Worm (Caenorhabditis elegans): ENCODE measurements around the gene str-32.
A peak's percentile ranks its signal among the peaks of the same experiment; 100 is the strongest.

Gene str-32

DNA sequence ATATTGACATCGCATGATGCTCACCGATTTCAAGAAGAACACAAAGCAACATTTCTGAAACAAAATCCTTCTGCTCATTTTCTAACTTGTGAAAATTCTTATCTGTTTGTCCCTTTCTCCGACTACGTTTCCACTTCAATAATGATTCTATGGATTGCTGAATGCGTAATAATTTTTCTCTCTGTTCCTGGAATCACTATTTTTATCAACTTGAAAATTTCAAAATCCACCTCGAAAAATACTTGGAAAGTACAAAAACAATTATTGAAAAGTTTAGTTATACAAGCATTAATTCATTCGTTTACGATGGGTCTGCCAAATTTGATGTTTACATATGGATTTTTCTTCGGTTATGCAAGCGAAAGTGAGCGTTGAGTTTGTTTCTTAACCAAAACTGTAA is 40.7 kb upstream of the str-32 start, which contains the start of gene srh-22:
srh-22 (plus strand) TSS at position 301 of the 400 bp plus-strand sequence.
- TF ChIP-seq lim-6 (tag; optimal IDR thresholded peaks at IDR 0.05) = no peak
- no peak for TF ChIP-seq ets-4 (tag; optimal IDR thresholded peaks at IDR 0.05)
- TF ChIP-seq hlh-6 (tag; optimal IDR thresholded peaks at IDR 0.05) = no peak
- TF ChIP-seq ztf-16 (tag; optimal IDR thresholded peaks at IDR 0.05) = no peak
- no peak for TF ChIP-seq ceh-14 (tag; optimal IDR thresholded peaks at IDR 0.05)
- TF ChIP-seq madf-2 (tag; optimal IDR thresholded peaks at IDR 0.05) = no peak
- TF ChIP-seq pag-3 (tag; optimal IDR thresholded peaks at IDR 0.05; ENCODE audit: borderline replicate concordance) = no peak
- no peak for TF ChIP-seq ceh-19 (GFP tag; optimal IDR thresholded peaks at IDR 0.05)
- TF ChIP-seq rnt-1 (tag; optimal IDR thresholded peaks at IDR 0.05) = no peak
- TF ChIP-seq pha-4 (tag; optimal IDR thresholded peaks at IDR 0.05) = no peak
- no peak for TF ChIP-seq mec-3 (tag; optimal IDR thresholded peaks at IDR 0.05; ENCODE audit: borderline replicate concordance)
- TF ChIP-seq ceh-9 (tag; optimal IDR thresholded peaks at IDR 0.05) = no peak
- TF ChIP-seq Y22D7AL.16 (tag; optimal IDR thresholded peaks at IDR 0.05) = no peak
- no peak for TF ChIP-seq ama-1 (optimal IDR thresholded peaks at IDR 0.05)
- no peak for TF ChIP-seq pha-2 (tag; optimal IDR thresholded peaks at IDR 0.05)
- no peak for TF ChIP-seq pqm-1 (tag; optimal IDR thresholded peaks at IDR 0.05)
- no peak for TF ChIP-seq F13H6.1 (tag; optimal IDR thresholded peaks at IDR 0.05)
- no peak for TF ChIP-seq hlh-13 (GFP tag; optimal IDR thresholded peaks at IDR 0.05)
- TF ChIP-seq pax-1 (tag; optimal IDR thresholded peaks at IDR 0.05) = no peak

DNA sequence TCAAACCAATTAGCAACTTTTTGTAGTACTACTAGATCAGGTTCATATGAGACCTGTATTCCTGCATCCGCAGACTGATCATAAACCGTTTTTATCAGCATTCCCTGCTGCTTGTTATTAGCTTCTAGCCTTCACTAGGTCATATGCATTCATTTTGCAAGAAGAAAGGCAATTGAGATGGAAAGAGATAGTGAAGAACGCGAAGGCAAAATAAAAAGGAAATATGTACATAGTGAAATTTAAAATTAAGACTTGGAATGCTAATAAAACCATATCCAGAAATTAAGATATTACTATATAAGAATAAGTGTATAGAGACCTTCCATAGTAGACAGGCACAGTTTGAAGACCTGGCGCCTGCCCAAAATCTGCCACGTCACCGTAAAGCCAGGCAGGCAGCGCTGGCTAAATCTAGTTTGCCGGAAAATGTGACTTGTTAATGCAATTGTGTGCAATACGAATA is 39.4 kb upstream of the str-32 start, which contains the start of the genes C02E7.8 and srh-23:
C02E7.8 (minus strand) TSS at position 101 of the 463 bp plus-strand sequence.
srh-23 (plus strand) TSS at position 413 of the 463 bp plus-strand sequence.
- no peak for TF ChIP-seq lin-11 (tag; optimal IDR thresholded peaks at IDR 0.05)
- no peak for TF ChIP-seq madf-2 (tag; optimal IDR thresholded peaks at IDR 0.05)
- TF ChIP-seq unc-86 (tag; optimal IDR thresholded peaks at IDR 0.05) = no peak
- no peak for TF ChIP-seq ceh-24 (tag; optimal IDR thresholded peaks at IDR 0.05)
- no peak for TF ChIP-seq pag-3 (tag; optimal IDR thresholded peaks at IDR 0.05; ENCODE audit: borderline replicate concordance)
- no peak for TF ChIP-seq tbx-2 (tag; optimal IDR thresholded peaks at IDR 0.05)
- no peak for TF ChIP-seq hlh-13 (GFP tag; optimal IDR thresholded peaks at IDR 0.05)

DNA sequence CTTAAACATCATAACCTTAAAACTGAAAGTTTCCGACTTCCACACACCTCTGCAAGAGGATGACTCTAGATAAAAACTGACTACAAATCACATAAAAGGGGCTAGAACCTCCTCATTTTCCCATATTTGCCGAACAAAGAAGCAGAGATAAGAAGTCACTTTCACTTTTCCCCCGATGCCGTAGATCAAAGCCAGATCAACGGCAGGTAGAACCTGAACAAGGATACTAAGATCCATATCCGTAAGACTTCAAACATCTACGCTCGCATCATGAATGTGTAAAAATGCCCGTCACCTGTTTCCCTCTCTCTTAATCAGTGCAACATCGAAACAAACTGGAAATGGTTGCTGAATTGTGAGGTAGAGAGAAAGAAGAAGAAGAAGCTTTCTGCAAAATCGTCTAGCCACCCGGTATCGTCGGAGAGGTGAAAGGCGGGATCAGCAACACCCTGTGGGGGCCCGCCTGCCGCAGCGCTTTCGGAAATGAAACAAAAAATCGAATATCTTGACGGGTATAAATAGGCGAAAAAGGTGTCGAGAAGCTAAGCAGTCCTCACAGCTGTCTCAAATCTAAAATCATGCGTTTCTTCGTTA is 37.5 kb upstream of the str-32 start, which contains the start of gene C02E7.6:
C02E7.6 (plus strand) TSS at position 544 of the 594 bp plus-strand sequence.
- no peak for TF ChIP-seq sox-2 (GFP tag; IDR thresholded peaks at IDR 0.05)
- peak; percentile 16 for TF ChIP-seq rnt-1 (tag; optimal IDR thresholded peaks at IDR 0.05)

DNA sequence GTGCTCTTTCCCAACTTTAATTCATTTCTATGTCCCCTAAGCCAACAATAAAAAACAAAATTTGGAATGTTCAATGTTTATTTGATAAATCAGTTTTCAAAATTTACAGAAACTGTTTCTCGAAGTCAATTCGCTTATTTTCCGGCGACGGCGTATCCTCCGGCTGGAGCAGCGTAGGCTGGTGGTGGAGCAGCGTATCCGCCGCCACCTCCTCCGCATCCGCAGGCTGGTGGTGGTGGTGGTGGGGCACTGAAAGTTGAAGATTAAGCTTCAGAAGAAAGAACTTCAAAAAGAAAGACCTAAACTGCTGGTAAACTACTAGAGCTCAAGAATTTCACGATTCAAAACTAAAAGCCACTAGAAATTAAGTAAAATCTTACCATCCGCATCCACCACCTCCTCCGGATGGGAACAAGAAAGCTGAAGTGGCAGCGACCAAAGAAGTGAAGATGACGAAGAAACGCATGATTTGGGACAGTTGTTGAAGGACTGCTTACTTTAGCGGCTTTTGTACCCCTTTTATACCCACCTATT is 36.9 kb upstream of the str-32 start, which contains the start of gene C02E7.7:
C02E7.7 (minus strand) TSS at position 484 of the 534 bp plus-strand sequence.
- TF ChIP-seq ama-1 (optimal IDR thresholded peaks at IDR 0.05) (peak; percentile 7), unc-55 (GFP tag; optimal IDR thresholded peaks at IDR 0.05) (no peak)

DNA sequence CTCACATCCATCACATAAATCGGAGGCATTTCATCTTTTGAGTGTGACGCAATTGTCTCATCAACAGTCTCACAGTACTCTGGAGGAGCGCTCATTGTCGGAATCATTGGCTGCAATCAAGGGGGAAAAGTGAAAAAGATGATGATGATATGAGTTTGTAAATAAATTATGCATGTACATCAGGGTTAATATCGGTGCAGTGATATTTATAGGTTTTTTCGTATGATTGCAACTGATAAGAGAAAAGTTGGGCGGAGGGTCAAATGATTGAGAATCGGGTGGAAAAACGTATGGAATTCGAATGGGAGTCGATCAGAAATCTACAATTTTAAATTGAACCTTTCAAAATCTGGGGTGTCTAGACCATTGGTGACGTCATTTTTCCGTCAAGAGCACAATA is 33.6 kb upstream of the str-32 start, which contains the start of gene H23N18.6:
H23N18.6 (minus strand) TSS at position 201 of the 400 bp plus-strand sequence.
- TF ChIP-seq dve-1 (tag; optimal IDR thresholded peaks at IDR 0.05) = no peak
- TF ChIP-seq elt-2 (tag; optimal IDR thresholded peaks at IDR 0.05) = peak; percentile 60
- no peak for TF ChIP-seq rnt-1 (tag; optimal IDR thresholded peaks at IDR 0.05)

DNA sequence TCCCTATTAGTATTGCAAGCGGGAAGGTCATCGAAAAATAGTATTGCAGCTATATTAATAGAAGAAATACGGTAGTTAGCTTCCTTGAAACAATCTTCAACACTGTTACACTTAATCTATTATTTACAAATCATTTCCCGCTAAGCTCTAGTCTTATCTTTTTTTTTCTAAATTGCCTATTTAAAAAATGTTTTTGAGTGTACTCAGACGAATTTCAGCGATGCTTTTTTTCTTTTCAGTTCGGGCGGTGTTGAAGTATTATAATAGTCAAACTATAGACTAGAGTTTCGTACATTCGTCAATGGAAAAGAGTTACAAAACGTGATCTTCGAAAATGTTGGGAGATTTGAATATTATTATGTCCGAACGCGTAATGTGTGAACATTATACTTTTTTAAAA is 32.6 kb upstream of the str-32 start:
- TF ChIP-seq hlh-13 (GFP tag; optimal IDR thresholded peaks at IDR 0.05) (no peak), Y22D7AL.16 (tag; optimal IDR thresholded peaks at IDR 0.05) (no peak), pha-2 (tag; optimal IDR thresholded peaks at IDR 0.05) (no peak), unc-86 (tag; optimal IDR thresholded peaks at IDR 0.05) (no peak), nhr-232 (tag; optimal IDR thresholded peaks at IDR 0.05) (no peak), pat-9 (tag; optimal IDR thresholded peaks at IDR 0.05) (no peak), fkh-10 (GFP tag; optimal IDR thresholded peaks at IDR 0.05) (no peak), ceh-19 (GFP tag; optimal IDR thresholded peaks at IDR 0.05) (no peak)
